Worm (Caenorhabditis elegans): ENCODE data around the gene C03B8.3.

The C03B8.3 gene

DNA sequence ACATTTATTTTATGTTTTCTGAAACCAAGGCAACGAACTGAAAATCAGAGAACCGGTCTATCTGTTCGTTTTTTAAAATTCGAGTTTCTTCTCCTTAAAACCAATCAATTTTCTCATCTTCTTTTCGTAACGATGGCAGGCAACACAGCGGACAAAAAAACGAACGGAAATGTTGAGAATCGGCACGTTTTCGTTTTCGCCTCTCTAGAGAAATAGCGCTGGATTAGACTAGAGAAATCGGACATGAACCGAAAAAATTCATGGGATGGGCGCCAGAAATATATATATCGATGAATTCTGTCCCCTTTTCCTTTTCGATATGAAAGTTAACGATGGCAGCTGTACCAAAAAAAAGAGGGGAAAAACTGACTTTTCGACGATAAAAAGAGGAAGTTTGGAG is 10.3 kb downstream of the C03B8.3 start:
- TF ChIP-seq ceh-48 (tag; optimal IDR thresholded peaks at IDR 0.05): no peak
- TF ChIP-seq nfya-1 (tag; optimal IDR thresholded peaks at IDR 0.05): no peak
- no peak for TF ChIP-seq eyg-1 (tag; optimal IDR thresholded peaks at IDR 0.05)
- TF ChIP-seq K02D7.2 (tag; optimal IDR thresholded peaks at IDR 0.05): no peak
- TF ChIP-seq ceh-24 (tag; optimal IDR thresholded peaks at IDR 0.05): no peak
- no peak for TF ChIP-seq pax-1 (tag; optimal IDR thresholded peaks at IDR 0.05)
- TF ChIP-seq hlh-8 (tag; optimal IDR thresholded peaks at IDR 0.05): no peak
- TF ChIP-seq ceh-31 (tag; optimal IDR thresholded peaks at IDR 0.05): no peak
- TF ChIP-seq lin-11 (tag; optimal IDR thresholded peaks at IDR 0.05): no peak
- no peak for TF ChIP-seq ceh-19 (GFP tag; optimal IDR thresholded peaks at IDR 0.05)
- no peak for TF ChIP-seq nhr-11 (tag; optimal IDR thresholded peaks at IDR 0.05)
- no peak for TF ChIP-seq syd-9 (tag; optimal IDR thresholded peaks at IDR 0.05)
- TF ChIP-seq mec-3 (tag; optimal IDR thresholded peaks at IDR 0.05; ENCODE audit: borderline replicate concordance): no peak
- no peak for TF ChIP-seq gmeb-2 (tag; optimal IDR thresholded peaks at IDR 0.05)
- no peak for TF ChIP-seq ceh-9 (tag; optimal IDR thresholded peaks at IDR 0.05)
- no peak for TF ChIP-seq unc-55 (GFP tag; optimal IDR thresholded peaks at IDR 0.05)
- no peak for TF ChIP-seq T23F11.4 (GFP tag; optimal IDR thresholded peaks at IDR 0.05)
- TF ChIP-seq ref-2 (tag; optimal IDR thresholded peaks at IDR 0.05): no peak
- TF ChIP-seq ztf-16 (tag; optimal IDR thresholded peaks at IDR 0.05): no peak
- no peak for TF ChIP-seq C38D4.7 (GFP tag; optimal IDR thresholded peaks at IDR 0.05)

DNA sequence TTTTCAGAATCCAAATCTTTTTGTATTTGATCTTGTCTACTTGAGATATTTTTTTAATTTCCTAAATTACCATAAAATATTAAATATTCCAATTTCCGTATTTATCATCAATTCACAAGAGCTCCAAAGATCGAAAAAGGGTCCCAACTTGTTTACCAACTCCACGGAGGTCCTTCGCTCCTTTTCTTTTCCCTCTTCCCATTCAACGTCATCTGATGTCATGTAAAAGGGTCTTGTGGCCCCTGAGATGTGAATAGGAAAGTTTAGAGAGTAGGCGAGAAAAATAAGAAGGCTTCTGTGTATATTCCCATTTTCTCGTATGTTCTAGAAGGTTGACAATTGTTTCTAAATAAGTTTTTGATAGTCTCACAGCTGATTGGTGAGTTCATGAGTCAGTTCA is 10.9 kb downstream of the C03B8.3 start:
- no peak for TF ChIP-seq lin-11 (tag; optimal IDR thresholded peaks at IDR 0.05)
- no peak for TF ChIP-seq C08G9.2 (tag; optimal IDR thresholded peaks at IDR 0.05)
- no peak for TF ChIP-seq K02D7.2 (tag; optimal IDR thresholded peaks at IDR 0.05)
- no peak for TF ChIP-seq fkh-6 (tag; optimal IDR thresholded peaks at IDR 0.05)
- no peak for TF ChIP-seq ceh-31 (tag; optimal IDR thresholded peaks at IDR 0.05)
- no peak for TF ChIP-seq ceh-48 (tag; optimal IDR thresholded peaks at IDR 0.05)
- TF ChIP-seq tbx-7 (tag; optimal IDR thresholded peaks at IDR 0.05): no peak
- no peak for TF ChIP-seq unc-42 (tag; optimal IDR thresholded peaks at IDR 0.05)
- TF ChIP-seq nfya-1 (tag; optimal IDR thresholded peaks at IDR 0.05): no peak
- no peak for TF ChIP-seq zip-5 (tag; optimal IDR thresholded peaks at IDR 0.05)
- no peak for TF ChIP-seq hlh-15 (tag; optimal IDR thresholded peaks at IDR 0.05)
- no peak for TF ChIP-seq ceh-45 (GFP tag; IDR thresholded peaks at IDR 0.05)
- TF ChIP-seq dmd-4 (tag; optimal IDR thresholded peaks at IDR 0.05; ENCODE audit: borderline replicate concordance): no peak
- TF ChIP-seq ceh-2 (tag; optimal IDR thresholded peaks at IDR 0.05): no peak

ce11 chrIII:7723412-7724068 is 11.4 kb downstream of the C03B8.3 start:
- TF ChIP-seq mec-3 (tag; optimal IDR thresholded peaks at IDR 0.05; ENCODE audit: borderline replicate concordance) (no peak), unc-3 (GFP tag; conservative IDR thresholded peaks at IDR 0.05) (no peak), unc-3 (tag; optimal IDR thresholded peaks at IDR 0.05) (peak; percentile 1), hlh-15 (tag; optimal IDR thresholded peaks at IDR 0.05) (no peak), ceh-31 (tag; optimal IDR thresholded peaks at IDR 0.05) (peak; percentile 71), C38D4.7 (GFP tag; optimal IDR thresholded peaks at IDR 0.05) (no peak), che-1 (tag; optimal IDR thresholded peaks at IDR 0.05) (no peak), ceh-14 (tag; optimal IDR thresholded peaks at IDR 0.05) (peak; percentile 19), ceh-48 (tag; optimal IDR thresholded peaks at IDR 0.05) (peak; percentile 5), ceh-22 (tag; optimal IDR thresholded peaks at IDR 0.05) (no peak), pqm-1 (tag; optimal IDR thresholded peaks at IDR 0.05) (no peak), ceh-24 (tag; optimal IDR thresholded peaks at IDR 0.05) (no peak), pax-1 (tag; optimal IDR thresholded peaks at IDR 0.05) (no peak), K02D7.2 (tag; optimal IDR thresholded peaks at IDR 0.05) (no peak), rnt-1 (tag; optimal IDR thresholded peaks at IDR 0.05) (no peak), fkh-10 (GFP tag; optimal IDR thresholded peaks at IDR 0.05) (peak; percentile 9), unc-86 (tag; optimal IDR thresholded peaks at IDR 0.05) (no peak), unc-42 (tag; optimal IDR thresholded peaks at IDR 0.05) (peak; percentile 98)
